Fruit fly (Drosophila melanogaster): ENCODE measurements around the gene Proc.

dm6 chr2L:7880458-7880857 is 9.2 kb upstream of the Proc start:
- TF ChIP-seq CG8478 (optimal IDR thresholded peaks at IDR 0.05), result no peak
- no peak for TF ChIP-seq usp (GFP tag; optimal IDR thresholded peaks at IDR 0.05)
- TF ChIP-seq psq (optimal IDR thresholded peaks at IDR 0.05), result no peak
- TF ChIP-seq Dll (optimal IDR thresholded peaks at IDR 0.05), result no peak
- TF ChIP-seq pan (optimal IDR thresholded peaks at IDR 0.05), result no peak

All from whole organism.